Worm (Caenorhabditis elegans) whole organism, L1 larva: ENCODE measurements around the gene nhr-78.

ENCODE experiments used
- elt-2 ChIP-seq: sonication (generic microtip); optimal IDR thresholded peaks from 2 replicates; lab custom pipeline; 2016; ENCODE audit warnings: missing genetic modification characterization, mild to moderate bottlenecking, inconsistent platforms, missing compliant biosample characterization, missing genetic modification reagents
- rnt-1 ChIP-seq: sonication (generic microtip); optimal IDR thresholded peaks from 2 replicates; lab custom pipeline; 2016; ENCODE audit warnings: mild to moderate bottlenecking, missing genetic modification characterization, moderate library complexity, missing compliant biosample characterization
- zip-4 ChIP-seq: fragments of 200-800 bp; sonication (Bioruptor generic); optimal IDR thresholded peaks from 2 replicates; lab custom pipeline; 2018; ENCODE audit warnings: mild to moderate bottlenecking, missing genetic modification characterization, moderate library complexity, missing compliant biosample characterization

ce11 chrIV:4284989-4285388 is 7.3 kb upstream of the nhr-78 start:
- peak; percentile 29 for TF ChIP-seq elt-2
- TF ChIP-seq rnt-1, result no peak
- TF ChIP-seq zip-4 (GFP tag; lab: Kevin White, UChicago), result no peak
